Worm (Caenorhabditis elegans): Measurements from ENCODE around the gene nlp-58.
A peak's percentile ranks its signal among the peaks of the same experiment; 100 is the strongest.

The nlp-58 gene

ce11 chrV:9950861-9951260 is 2.1 kb upstream of the nlp-58 start, which contains the start of gene ttr-46:
Gene ttr-46, plus strand, starts transcription at chrV:9951233.
- TF ChIP-seq nhr-80 (tag; optimal IDR thresholded peaks at IDR 0.05) (peak; percentile 69), snpc-4 (GFP tag; optimal IDR thresholded peaks at IDR 0.05) (no peak), snpc-4 (tag; optimal IDR thresholded peaks at IDR 0.05) (no peak)

- TF ChIP-seq bed-2 (GFP tag; IDR thresholded peaks at IDR 0.05), result no peak
- TF ChIP-seq B0035.1 (tag; optimal IDR thresholded peaks at IDR 0.05), result no peak
- no peak for TF ChIP-seq F52B5.7 (tag; optimal IDR thresholded peaks at IDR 0.05)
- TF ChIP-seq zim-3 (tag; optimal IDR thresholded peaks at IDR 0.05), result no peak
- no peak for TF ChIP-seq ztf-22 (GFP tag; optimal IDR thresholded peaks at IDR 0.05)
- TF ChIP-seq hlh-26 (GFP tag; conservative IDR thresholded peaks at IDR 0.05), result no peak
- TF ChIP-seq ccch-3 (GFP tag; optimal IDR thresholded peaks at IDR 0.05), result no peak
Measured at ce11 chrV:9944093-9944492, 4.6 kb downstream of the nlp-58 start, which contains the start of gene sre-28. Gene sre-28, plus strand, starts transcription at chrV:9944393.

ce11 chrV:9943039-9943438 is 5.7 kb downstream of the nlp-58 start, which contains the start of gene fipr-12:
Gene fipr-12, plus strand, starts transcription at chrV:9943339.
- TF ChIP-seq pbrm-1 (GFP tag; IDR thresholded peaks at IDR 0.05) (no peak), nhr-179 (tag; optimal IDR thresholded peaks at IDR 0.05) (no peak), repo-1 (tag; optimal IDR thresholded peaks at IDR 0.05) (no peak), Y56A3A.18 (GFP tag; IDR thresholded peaks at IDR 0.05) (no peak), dox-1 (GFP tag; IDR thresholded peaks at IDR 0.05) (no peak), atf-7 (tag; optimal IDR thresholded peaks at IDR 0.05) (no peak)

ce11 chrV:9937435-9937834 is 11.3 kb downstream of the nlp-58 start, which contains the start of gene srj-33:
Gene srj-33, minus strand, starts transcription at chrV:9937535.
- TF ChIP-seq repo-1 (tag; optimal IDR thresholded peaks at IDR 0.05) (no peak), lin-35 (GFP tag; optimal IDR thresholded peaks at IDR 0.05) (no peak), dpl-1 (GFP tag; optimal IDR thresholded peaks at IDR 0.05) (no peak), nhr-120 (GFP tag; IDR thresholded peaks at IDR 0.05) (no peak), ceh-58 (GFP tag; IDR thresholded peaks at IDR 0.05) (no peak), ceh-91 (GFP tag; IDR thresholded peaks at IDR 0.05) (no peak), ceh-27 (GFP tag; optimal IDR thresholded peaks at IDR 0.05) (no peak), ccch-3 (GFP tag; optimal IDR thresholded peaks at IDR 0.05) (no peak), lir-1 (GFP tag; conservative IDR thresholded peaks at IDR 0.05) (no peak), attf-5 (GFP tag; optimal IDR thresholded peaks at IDR 0.05) (no peak), egrh-3 (GFP tag; IDR thresholded peaks at IDR 0.05) (no peak), Y53F4B.3 (GFP tag; IDR thresholded peaks at IDR 0.05) (no peak), hmg-1.2 (GFP tag; IDR thresholded peaks at IDR 0.05) (no peak), nfya-1 (tag; optimal IDR thresholded peaks at IDR 0.05; ENCODE audit: borderline replicate concordance, insufficient read depth) (no peak), chd-7 (tag; optimal IDR thresholded peaks at IDR 0.05) (no peak), hrde-1 (tag; optimal IDR thresholded peaks at IDR 0.05; ENCODE audit: borderline replicate concordance) (no peak), mxl-1 (tag; optimal IDR thresholded peaks at IDR 0.05) (no peak), hlh-12 (tag; optimal IDR thresholded peaks at IDR 0.05) (no peak), pbrm-1 (GFP tag; IDR thresholded peaks at IDR 0.05) (no peak), xnd-1 (tag; optimal IDR thresholded peaks at IDR 0.05) (no peak)

- no peak for TF ChIP-seq B0035.1 (tag; optimal IDR thresholded peaks at IDR 0.05)
- peak; percentile 61 for TF ChIP-seq efl-1 (GFP tag; optimal IDR thresholded peaks at IDR 0.05)
- TF ChIP-seq dpl-1 (GFP tag; optimal IDR thresholded peaks at IDR 0.05), result peak; percentile 20
- TF ChIP-seq lin-35 (GFP tag; optimal IDR thresholded peaks at IDR 0.05), result no peak
- no peak for TF ChIP-seq tbx-9 (tag; optimal IDR thresholded peaks at IDR 0.05; ENCODE audit: borderline replicate concordance)
- no peak for TF ChIP-seq T26A5.8 (tag; optimal IDR thresholded peaks at IDR 0.05)
- TF ChIP-seq K12H6.12 (tag; optimal IDR thresholded peaks at IDR 0.05), result no peak
- TF ChIP-seq snpc-1.3 (tag; optimal IDR thresholded peaks at IDR 0.05; ENCODE audit: insufficient read depth), result no peak
- no peak for TF ChIP-seq nhr-90 (tag; optimal IDR thresholded peaks at IDR 0.05)
- peak; percentile 37 for TF ChIP-seq F23B12.7 (tag; optimal IDR thresholded peaks at IDR 0.05; ENCODE audit: insufficient read depth)
- peak; percentile 7 for TF ChIP-seq lsl-1 (GFP tag; optimal IDR thresholded peaks at IDR 0.05)
- peak; percentile 35; the same call in 1 of the 2 replicates for TF ChIP-seq madf-6 (GFP tag; IDR thresholded peaks at IDR 0.05)
- no peak for TF ChIP-seq ztf-18 (tag; optimal IDR thresholded peaks at IDR 0.05)
Measured at ce11 chrV:9930612-9931065, 18.1 kb downstream of the nlp-58 start, which contains the start of the genes rmh-2 and suds-3. Gene rmh-2, minus strand, starts transcription at chrV:9930775. Gene suds-3, plus strand, starts transcription at chrV:9931015.
